Fruit fly (Drosophila melanogaster): Measurements from ENCODE around the gene CG11134.

Gene CG11134

dm6 chrX:13752543-13753046 is 14.9 kb downstream of the CG11134 start (continued):
- TF ChIP-seq wor (GFP tag; IDR thresholded peaks at IDR 0.05) (no peak), Neu2 (GFP tag; optimal IDR thresholded peaks at IDR 0.05; ENCODE audit: borderline replicate concordance) (no peak), CG7357 (GFP tag; IDR thresholded peaks at IDR 0.05) (no peak), ems (GFP tag; optimal IDR thresholded peaks at IDR 0.05) (no peak), crp (GFP tag; optimal IDR thresholded peaks at IDR 0.05) (no peak), CG12299 (tag; optimal IDR thresholded peaks at IDR 0.05) (no peak), HLHmδ (GFP tag; optimal IDR thresholded peaks at IDR 0.05) (no peak), CG12071 (GFP tag; optimal IDR thresholded peaks at IDR 0.05) (no peak), slp2 (GFP tag; optimal IDR thresholded peaks at IDR 0.05) (no peak), Hr39 (optimal IDR thresholded peaks at IDR 0.05) (no peak), Fer2 (tag; optimal IDR thresholded peaks at IDR 0.05) (no peak), jing (GFP tag; optimal IDR thresholded peaks at IDR 0.05) (no peak), cg (GFP tag; optimal IDR thresholded peaks at IDR 0.05) (no peak), D19A (tag; optimal IDR thresholded peaks at IDR 0.05) (no peak), org-1 (GFP tag; optimal IDR thresholded peaks at IDR 0.05) (no peak), Dp (GFP tag; optimal IDR thresholded peaks at IDR 0.05) (no peak), CG11456 (GFP tag; IDR thresholded peaks at IDR 0.05) (no peak), sim (GFP tag; IDR thresholded peaks at IDR 0.05) (no peak), CG17186 (GFP tag; optimal IDR thresholded peaks at IDR 0.05) (no peak), CG11247 (GFP tag; IDR thresholded peaks at IDR 0.05) (no peak), CG12391 (tag; optimal IDR thresholded peaks at IDR 0.05) (peak; percentile 10), toy (GFP tag; IDR thresholded peaks at IDR 0.05) (no peak), Ptx1 (GFP tag; IDR thresholded peaks at IDR 0.05) (no peak), CG6791 (GFP tag; IDR thresholded peaks at IDR 0.05; ENCODE audit: partially characterized antibody) (no peak), CG2678 (tag; optimal IDR thresholded peaks at IDR 0.05) (peak; percentile 14), Lim3 (GFP tag; IDR thresholded peaks at IDR 0.05) (no peak), Aef1 (GFP tag; IDR thresholded peaks at IDR 0.05) (no peak), CG7556 (GFP tag; optimal IDR thresholded peaks at IDR 0.05) (no peak), bcd (GFP tag; optimal IDR thresholded peaks at IDR 0.05) (no peak), lbe (GFP tag; optimal IDR thresholded peaks at IDR 0.05) (no peak), scrt (GFP tag; optimal IDR thresholded peaks at IDR 0.05) (peak; percentile 4), pan (optimal IDR thresholded peaks at IDR 0.05) (no peak), pan (GFP tag; optimal IDR thresholded peaks at IDR 0.05 in 1 of 2, IDR thresholded peaks at IDR 0.05 in 1 of 2) (no peak), ro (GFP tag; IDR thresholded peaks at IDR 0.05) (no peak), CG17802 (tag; optimal IDR thresholded peaks at IDR 0.05) (no peak), CG17385 (GFP tag; optimal IDR thresholded peaks at IDR 0.05) (no peak), fu2 (GFP tag; optimal IDR thresholded peaks at IDR 0.05) (no peak), unpg (GFP tag; optimal IDR thresholded peaks at IDR 0.05) (no peak), cas (GFP tag; IDR thresholded peaks at IDR 0.05) (no peak), Nf-YB (GFP tag; optimal IDR thresholded peaks at IDR 0.05) (no peak), gsb-n (tag; optimal IDR thresholded peaks at IDR 0.05) (no peak), Atf6 (GFP tag; IDR thresholded peaks at IDR 0.05) (no peak), CG4360 (GFP tag; IDR thresholded peaks at IDR 0.05) (peak; percentile 81), Dek (tag; optimal IDR thresholded peaks at IDR 0.05) (no peak), CG8290 (GFP tag; optimal IDR thresholded peaks at IDR 0.05) (no peak), CG8290 (tag; optimal IDR thresholded peaks at IDR 0.05) (peak in 1 of 2 experiments; percentile 3), chm (GFP tag; IDR thresholded peaks at IDR 0.05) (no peak), CG11695 (GFP tag; IDR thresholded peaks at IDR 0.05) (0 out of 3 replicates have a peak, but pooled peaks have one; percentile 12), fd3F (GFP tag; optimal IDR thresholded peaks at IDR 0.05) (no peak), usp (GFP tag; optimal IDR thresholded peaks at IDR 0.05) (no peak), CG10209 (GFP tag; optimal IDR thresholded peaks at IDR 0.05) (no peak), chinmo (GFP tag; IDR thresholded peaks at IDR 0.05; ENCODE audit: partially characterized antibody) (no peak)

Measured in whole organism, embryonic.